Worm (Caenorhabditis elegans): ENCODE results near the gene T04C9.1.

- TF ChIP-seq unc-130 (tag; optimal IDR thresholded peaks at IDR 0.05) (no peak), ztf-11 (tag; optimal IDR thresholded peaks at IDR 0.05) (no peak)
Observed at ce11 chrIII:5981407-5981806, 11.6 kb upstream of the T04C9.1 start.
